Worm (Caenorhabditis elegans): ENCODE measurements around the gene K02D10.4.

DNA sequence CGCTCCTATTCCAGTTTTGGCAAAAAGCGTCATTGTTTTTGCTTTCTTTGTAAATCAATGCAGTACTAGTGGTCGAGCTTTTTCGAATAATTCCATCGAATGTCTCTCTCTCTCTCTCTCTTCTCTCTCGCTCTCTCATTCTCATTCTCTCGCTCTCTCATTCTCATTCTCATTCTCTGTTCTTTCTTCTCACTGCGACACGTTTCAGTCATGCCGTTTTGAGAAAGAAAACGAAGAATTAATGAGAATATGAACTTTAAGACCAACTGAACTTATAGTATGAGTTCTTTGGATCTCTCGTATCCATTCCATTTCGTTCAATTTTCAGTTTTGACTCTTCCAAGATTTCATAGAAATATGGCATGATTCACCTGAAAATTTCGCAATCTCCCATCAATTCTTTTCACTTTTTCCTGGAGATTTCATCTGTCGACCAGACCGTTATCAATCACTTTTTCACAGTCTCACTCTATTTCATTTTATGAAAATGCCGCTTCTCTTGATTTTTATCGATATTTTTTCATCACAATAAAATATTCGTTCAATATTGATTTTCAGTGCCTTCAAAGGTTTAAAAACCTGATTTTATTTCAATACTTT is 7.3 kb downstream of the K02D10.4 start:
- TF ChIP-seq duxl-1 (tag; optimal IDR thresholded peaks at IDR 0.05; ENCODE audit: poor library complexity) (no peak), ceh-44 (GFP tag; IDR thresholded peaks at IDR 0.05) (no peak), unc-62 (GFP tag; optimal IDR thresholded peaks at IDR 0.05 in 1 of 2) (no peak), unc-62 (tag; optimal IDR thresholded peaks at IDR 0.05) (no peak), nhr-76 (tag; optimal IDR thresholded peaks at IDR 0.05) (no peak), lin-15B (tag; optimal IDR thresholded peaks at IDR 0.05) (no peak), ama-1 (optimal IDR thresholded peaks at IDR 0.05) (no peak), nhr-77 (tag; optimal IDR thresholded peaks at IDR 0.05) (no peak)

Measured in whole organism, L4 larva.